Fruit fly (Drosophila melanogaster): Measurements from ENCODE around the gene tld.

tld gene

dm6 chr3R:24787734-24788133 is 38.2 kb downstream of the tld start, which contains the start of gene Ets96B:
Gene Ets96B, plus strand, starts transcription at chr3R:24788054.
- TF ChIP-seq Hr83 (GFP tag; optimal IDR thresholded peaks at IDR 0.05; ENCODE audit: poor library complexity, severe bottlenecking) (no peak), psq (GFP tag; optimal IDR thresholded peaks at IDR 0.05) (no peak)

DNA sequence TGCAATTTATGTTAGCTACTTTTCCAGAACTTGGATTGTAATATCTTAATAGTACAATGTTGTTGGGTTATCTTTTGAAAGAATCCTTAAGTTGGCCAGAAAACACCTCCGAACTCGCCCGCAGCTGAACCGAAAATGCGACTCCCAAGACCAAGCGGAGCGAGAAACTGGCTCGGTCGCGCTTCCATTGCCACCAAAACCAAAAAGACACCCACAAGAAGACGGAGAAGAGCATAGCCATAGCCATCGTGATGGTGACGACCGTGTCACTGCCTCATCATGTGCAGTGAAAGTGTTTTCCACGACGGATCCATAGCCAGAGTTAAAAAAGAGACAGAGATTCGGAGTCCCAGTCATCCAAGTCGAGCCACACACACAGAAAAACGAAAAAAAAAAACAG is 40.5 kb downstream of the tld start, which contains the start of gene CG13634:
Gene CG13634, minus strand, starts transcription at position 101 of the 400 bp plus-strand sequence.
- TF ChIP-seq dl (GFP tag; optimal IDR thresholded peaks at IDR 0.05; ENCODE audit: insufficient read depth in 1 of 2, partially characterized antibody in 2 of 2), result no peak
- TF ChIP-seq usp (GFP tag; optimal IDR thresholded peaks at IDR 0.05), result no peak

DNA sequence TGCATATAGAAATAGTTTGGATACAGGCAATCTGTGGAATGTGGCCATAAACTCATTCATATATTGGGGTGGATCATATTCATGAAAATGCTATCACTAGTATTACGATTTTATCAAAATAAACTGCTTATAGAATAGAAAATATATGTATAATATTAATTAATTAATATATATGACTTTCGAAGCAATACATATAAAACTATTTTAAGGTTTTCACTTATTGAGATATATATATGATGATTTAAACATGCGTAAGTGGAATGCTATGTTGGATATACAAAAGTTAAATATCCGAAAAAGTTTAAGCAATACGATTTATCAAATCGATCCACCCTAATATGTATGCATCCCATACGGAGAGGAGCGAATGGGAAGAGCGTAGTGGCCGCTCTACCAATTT is 49.1 kb downstream of the tld start:
- TF ChIP-seq rgr (GFP tag; optimal IDR thresholded peaks at IDR 0.05), result no peak

DNA sequence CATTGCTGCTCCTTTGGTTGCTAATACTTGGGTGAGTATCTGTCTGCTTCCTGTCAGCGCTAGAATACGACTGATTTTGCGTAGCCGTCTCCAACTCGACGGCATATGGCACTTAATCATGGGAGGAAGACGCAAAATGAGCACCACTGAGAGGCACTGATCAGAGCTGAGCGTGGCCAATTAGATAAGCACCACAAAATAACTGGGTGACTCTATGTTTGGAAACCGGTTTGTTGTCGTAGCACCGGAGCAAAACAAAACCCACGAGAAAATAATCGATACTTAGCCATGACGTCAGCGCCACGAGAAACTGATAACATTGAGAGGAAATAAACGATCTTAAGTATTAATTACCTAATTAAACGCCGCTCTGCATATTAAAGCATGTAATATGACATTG is 50.0 kb downstream of the tld start, which contains the start of gene Ude:
Gene Ude, minus strand, starts transcription at position 166 of the 400 bp plus-strand sequence.
- peak; percentile 11 for TF ChIP-seq psq (GFP tag; optimal IDR thresholded peaks at IDR 0.05)
- peak in 1 of 2 experiments; percentile 44 for TF ChIP-seq dl (GFP tag; optimal IDR thresholded peaks at IDR 0.05; ENCODE audit: insufficient read depth in 1 of 2, partially characterized antibody in 2 of 2)
- no peak for TF ChIP-seq br (GFP tag; optimal IDR thresholded peaks at IDR 0.05)
- TF ChIP-seq h (GFP tag; optimal IDR thresholded peaks at IDR 0.05), result no peak
- TF ChIP-seq rgr (GFP tag; optimal IDR thresholded peaks at IDR 0.05), result no peak
- TF ChIP-seq Dif (GFP tag; optimal IDR thresholded peaks at IDR 0.05; ENCODE audit: partially characterized antibody), result peak; percentile 65
- TF ChIP-seq Vsx2 (GFP tag; optimal IDR thresholded peaks at IDR 0.05; ENCODE audit: partially characterized antibody), result peak; percentile 59
- no peak for TF ChIP-seq Rel (GFP tag; optimal IDR thresholded peaks at IDR 0.05)
- no peak for TF ChIP-seq Rel (tag; optimal IDR thresholded peaks at IDR 0.05)
